Worm (Caenorhabditis elegans) whole organism, L3 larva: ENCODE measurements around the gene ZC513.14.

Source experiments
- ZK546.5 ChIP-seq: sonication (generic microtip); optimal IDR thresholded peaks from 2 replicates; lab custom pipeline; 2017; ENCODE audit warnings: missing biosample characterization, missing genetic modification characterization
- aly-2 ChIP-seq: fragments of 150-350 bp; optimal IDR thresholded peaks from 2 replicates; lab custom pipeline; 2014; ENCODE audit warnings: missing biosample characterization, missing genetic modification characterization
- ama-1 ChIP-seq: fragments of 150-350 bp; optimal IDR thresholded peaks from 2 replicates; lab custom pipeline; 2018
- ceh-16 ChIP-seq: sonication (generic microtip); optimal IDR thresholded peaks from 2 replicates; lab custom pipeline; 2017; ENCODE audit warnings: missing biosample characterization, missing genetic modification characterization
- ceh-28 ChIP-seq: fragments of 150-350 bp; optimal IDR thresholded peaks from 2 replicates; lab custom pipeline; 2014; ENCODE audit warnings: missing biosample characterization, missing genetic modification reagents, missing genetic modification characterization
- ceh-82 ChIP-seq: fragments of 150-350 bp; optimal IDR thresholded peaks from 2 replicates; lab custom pipeline; 2014; ENCODE audit warnings: missing biosample characterization, missing genetic modification characterization
- daf-12 ChIP-seq: fragments of 150-350 bp; optimal IDR thresholded peaks from 2 replicates; lab custom pipeline; 2014; ENCODE audit warnings: missing biosample characterization, missing genetic modification reagents, missing genetic modification characterization
- egl-27 ChIP-seq: sonication (generic microtip); optimal IDR thresholded peaks from 4 replicates; lab custom pipeline; 2017; ENCODE audit warnings: missing biosample characterization, missing genetic modification reagents, missing genetic modification characterization
- elt-2 ChIP-seq: sonication (generic microtip); optimal IDR thresholded peaks from 2 replicates; lab custom pipeline; 2016; ENCODE audit warnings: missing genetic modification reagents, mild to moderate bottlenecking, missing genetic modification characterization, missing compliant biosample characterization
- elt-3 ChIP-seq, 3 experiments: fragments of 150-350 bp in 1 of 3; sonication (generic microtip) in 2 of 3; optimal IDR thresholded peaks; 2 replicates in 2 of 3; 4 replicates in 1 of 3; lab custom pipeline; 2014 to 2017; ENCODE audit warnings: missing biosample characterization in 3 of 3, missing genetic modification characterization in 3 of 3
- eor-1 ChIP-seq, 2 experiments: fragments of 150-350 bp; optimal IDR thresholded peaks; 2 replicates each; lab custom pipeline; 2014 to 2018; ENCODE audit warnings: missing biosample characterization in 2 of 2, missing genetic modification characterization in 2 of 2
- fkh-10 ChIP-seq: sonication (generic microtip); optimal IDR thresholded peaks from 2 replicates; lab custom pipeline; 2017; ENCODE audit warnings: missing biosample characterization, missing genetic modification reagents, missing genetic modification characterization
- fkh-2 ChIP-seq: fragments of 150-350 bp; optimal IDR thresholded peaks from 2 replicates; lab custom pipeline; 2014; ENCODE audit warnings: missing biosample characterization, missing genetic modification reagents, missing genetic modification characterization
- fos-1 ChIP-seq: fragments of 150-350 bp; optimal IDR thresholded peaks from 2 replicates; lab custom pipeline; 2014; ENCODE audit warnings: missing biosample characterization, missing genetic modification characterization
- lin-39 ChIP-seq: fragments of 150-350 bp; optimal IDR thresholded peaks from 2 replicates; lab custom pipeline; 2018; ENCODE audit warnings: missing biosample characterization, missing genetic modification reagents, missing genetic modification characterization
- lsy-12 ChIP-seq: sonication (generic microtip); optimal IDR thresholded peaks from 2 replicates; lab custom pipeline; 2016; ENCODE audit warnings: mild to moderate bottlenecking, missing genetic modification characterization, missing compliant biosample characterization
- mdl-1 ChIP-seq: fragments of 150-350 bp; optimal IDR thresholded peaks from 2 replicates; lab custom pipeline; 2014; ENCODE audit warnings: missing biosample characterization, missing genetic modification characterization
- mml-1 ChIP-seq: fragments of 150-350 bp; sonication (generic microtip); optimal IDR thresholded peaks from 3 replicates; lab custom pipeline; 2014; ENCODE audit warnings: missing biosample characterization, missing genetic modification characterization
- nfya-1 ChIP-seq: sonication (generic microtip); optimal IDR thresholded peaks from 2 replicates; lab custom pipeline; 2017; ENCODE audit warnings: missing genetic modification characterization, mild to moderate bottlenecking, missing compliant biosample characterization, antibody characterized with exemption, moderate library complexity; ENCODE audit not compliant: insufficient read depth
- nhr-11 ChIP-seq: fragments of 150-350 bp; optimal IDR thresholded peaks from 2 replicates; lab custom pipeline; 2014; ENCODE audit warnings: missing biosample characterization, missing genetic modification characterization
- nhr-12 ChIP-seq: fragments of 150-350 bp; optimal IDR thresholded peaks from 2 replicates; lab custom pipeline; 2014; ENCODE audit warnings: missing biosample characterization, missing genetic modification characterization
- nhr-23 ChIP-seq: fragments of 150-350 bp; optimal IDR thresholded peaks from 2 replicates; lab custom pipeline; 2014; ENCODE audit warnings: missing biosample characterization, missing genetic modification reagents, missing genetic modification characterization
- nhr-237 ChIP-seq: fragments of 150-350 bp; optimal IDR thresholded peaks from 2 replicates; lab custom pipeline; 2014; ENCODE audit warnings: missing biosample characterization, missing genetic modification characterization
- nhr-25 ChIP-seq: sonication (generic microtip); optimal IDR thresholded peaks from 2 replicates; lab custom pipeline; 2017; ENCODE audit warnings: missing biosample characterization, missing genetic modification characterization
- nhr-28 ChIP-seq: fragments of 150-350 bp; optimal IDR thresholded peaks from 2 replicates; lab custom pipeline; 2014; ENCODE audit warnings: missing biosample characterization, missing genetic modification characterization
- nhr-43 ChIP-seq: sonication (generic microtip); optimal IDR thresholded peaks from 2 replicates; lab custom pipeline; 2016; ENCODE audit warnings: mild to moderate bottlenecking, missing genetic modification characterization, missing compliant biosample characterization; ENCODE audit not compliant: poor library complexity, severe bottlenecking
- nhr-76 ChIP-seq: fragments of 150-350 bp; sonication (generic microtip); optimal IDR thresholded peaks from 5 replicates; lab custom pipeline; 2014; ENCODE audit warnings: missing biosample characterization, missing genetic modification characterization
- sea-2 ChIP-seq: fragments of 150-350 bp; sonication (generic microtip); optimal IDR thresholded peaks from 4 replicates; lab custom pipeline; 2014; ENCODE audit warnings: missing biosample characterization, missing genetic modification reagents, missing genetic modification characterization
- skn-1 ChIP-seq: fragments of 150-350 bp; optimal IDR thresholded peaks from 2 replicates; lab custom pipeline; 2014; ENCODE audit warnings: missing biosample characterization, missing genetic modification characterization
- tbx-2 ChIP-seq: sonication (generic microtip); optimal IDR thresholded peaks from 2 replicates; lab custom pipeline; 2016; ENCODE audit warnings: mild to moderate bottlenecking, missing genetic modification characterization, missing compliant biosample characterization
- unc-39 ChIP-seq: sonication (generic microtip); optimal IDR thresholded peaks from 4 replicates; lab custom pipeline; 2017; ENCODE audit warnings: missing biosample characterization, missing genetic modification characterization
- ztf-11 ChIP-seq: fragments of 150-350 bp; optimal IDR thresholded peaks from 2 replicates; lab custom pipeline; 2014; ENCODE audit warnings: missing biosample characterization, missing genetic modification characterization

The ZC513.14 gene

DNA sequence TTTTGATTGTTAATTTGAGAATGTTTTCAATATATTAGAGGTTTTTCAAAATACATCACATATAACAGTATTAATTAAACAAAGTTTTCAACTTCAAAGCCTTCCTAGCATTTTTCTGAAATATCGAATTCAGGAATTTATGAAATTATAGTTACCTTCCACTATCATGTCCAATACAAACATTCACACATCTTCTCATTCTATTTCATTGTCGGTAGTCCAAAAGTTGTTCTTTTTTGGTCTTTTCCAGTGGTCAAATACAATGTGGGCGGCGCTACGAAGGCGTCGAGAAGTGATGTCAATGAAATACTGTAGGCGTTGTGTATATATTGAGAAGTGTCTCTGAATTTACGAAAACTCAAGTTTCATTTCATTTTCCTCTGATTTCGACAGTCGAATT, 39.9 kb upstream of the ZC513.14 start, which contains the start of gene catp-3:
Gene catp-3 (plus strand): TSS at position 301 of the 400 bp plus-strand sequence.
- no peak for TF ChIP-seq ZK546.5
- no peak for TF ChIP-seq ceh-82 (tag; lab: Kevin White, UChicago)
- no peak for TF ChIP-seq nhr-237
- no peak for TF ChIP-seq fkh-10 (GFP tag; lab: Kevin White, UChicago)
- no peak for TF ChIP-seq skn-1 (tag; lab: Kevin White, UChicago)
- TF ChIP-seq nhr-11 (tag; lab: Kevin White, UChicago) = no peak
- TF ChIP-seq lsy-12 (tag; lab: Kevin White, UChicago) = no peak
- no peak for TF ChIP-seq mdl-1
- TF ChIP-seq ceh-16 (tag; lab: Kevin White, UChicago) = no peak
- TF ChIP-seq, all 47 proteins: peak for 0

DNA sequence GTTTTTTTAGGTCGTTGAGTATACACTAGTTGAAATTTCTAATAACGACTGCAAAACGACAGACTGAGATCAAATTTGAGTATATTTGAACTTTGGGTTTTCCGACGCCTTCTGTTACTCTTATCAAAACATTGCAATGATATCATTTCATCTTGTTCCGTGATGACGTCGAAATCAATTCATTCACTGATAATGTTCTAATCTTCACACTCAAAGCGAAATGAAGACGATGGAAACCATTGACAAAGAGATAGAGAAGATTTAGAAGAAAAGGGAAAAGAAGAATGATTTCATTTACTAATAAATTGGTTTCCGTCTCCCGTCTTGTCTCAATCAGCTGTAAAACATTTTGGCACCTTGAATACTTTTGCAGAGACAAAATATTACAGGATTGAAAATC, 37.3 kb upstream of the ZC513.14 start:
- TF ChIP-seq ceh-28 (tag; lab: Kevin White, UChicago) (peak; percentile 40), elt-3 (tag; optimal IDR thresholded peaks at IDR 0.05; lab: Kevin White, UChicago) (peak; percentile 36 to 82 (median 53)), lsy-12 (tag; lab: Kevin White, UChicago) (no peak), nhr-43 (tag; lab: Kevin White, UChicago) (peak; percentile 48), egl-27 (tag; lab: Kevin White, UChicago) (peak; percentile 39), nhr-23 (tag; lab: Kevin White, UChicago) (peak; percentile 62), fkh-2 (tag; lab: Kevin White, UChicago) (no peak), eor-1 (tag; optimal IDR thresholded peaks at IDR 0.05; lab: Kevin White, UChicago) (no peak), nhr-25 (tag; lab: Kevin White, UChicago) (peak; percentile 26)

DNA sequence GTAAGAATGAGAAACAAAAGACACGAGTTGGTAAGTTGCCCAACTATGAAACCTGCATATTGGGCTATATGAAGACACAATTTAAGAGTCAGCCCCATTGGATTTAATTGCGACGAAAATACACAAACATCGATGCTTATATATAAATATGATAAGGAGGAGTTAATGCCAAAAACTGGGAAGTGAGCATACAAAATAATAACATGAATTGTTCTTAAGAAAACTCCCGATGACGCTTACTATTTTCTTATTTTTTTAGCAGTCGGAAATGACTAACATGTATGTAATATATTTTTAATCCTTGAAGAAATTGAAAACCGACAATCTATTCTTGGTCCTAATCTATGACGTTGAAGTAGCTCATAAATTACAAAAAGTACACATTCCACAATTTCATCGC, 36.2 kb upstream of the ZC513.14 start, which contains the start of gene str-144:
Gene str-144 (minus strand): TSS at position 101 of the 400 bp plus-strand sequence.
- TF ChIP-seq nhr-12 (tag; lab: Kevin White, UChicago) (no peak), nhr-76 (tag; lab: Kevin White, UChicago) (no peak), eor-1 (tag; optimal IDR thresholded peaks at IDR 0.05; lab: Kevin White, UChicago) (no peak), mml-1 (tag; lab: Kevin White, UChicago) (no peak), tbx-2 (no peak), elt-3 (tag; optimal IDR thresholded peaks at IDR 0.05; lab: Kevin White, UChicago) (no peak), fos-1 (no peak), fkh-2 (tag; lab: Kevin White, UChicago) (no peak), nhr-237 (no peak), elt-2 (tag; lab: Kevin White, UChicago) (no peak), nhr-11 (tag; lab: Kevin White, UChicago) (no peak), ceh-28 (tag; lab: Kevin White, UChicago) (no peak), aly-2 (no peak), egl-27 (tag; lab: Kevin White, UChicago) (no peak), ztf-11 (tag; lab: Kevin White, UChicago) (no peak), nhr-43 (tag; lab: Kevin White, UChicago) (no peak), daf-12 (no peak), ZK546.5 (no peak), ceh-16 (tag; lab: Kevin White, UChicago) (no peak)

DNA sequence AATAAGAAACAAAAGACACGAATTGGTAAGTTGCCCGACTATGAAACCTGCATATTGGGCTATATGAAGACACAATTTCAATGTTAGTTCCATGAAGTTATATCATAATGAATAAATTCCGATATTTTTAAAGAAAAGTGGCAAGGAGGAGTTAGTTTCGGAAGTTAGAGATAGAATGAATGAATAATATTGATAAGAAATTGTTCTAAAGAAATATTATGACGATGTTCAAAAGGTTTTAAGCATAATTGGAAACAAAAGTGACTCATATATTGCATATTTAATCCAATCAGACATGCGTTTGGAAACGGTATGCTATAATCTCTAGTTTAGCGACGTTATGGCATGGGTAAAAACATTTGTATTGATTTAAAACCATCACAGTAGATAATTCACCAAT, 33.8 kb upstream of the ZC513.14 start, which contains the start of gene str-143:
Gene str-143 (minus strand): TSS at position 101 of the 400 bp plus-strand sequence.
- TF ChIP-seq ceh-82 (tag; lab: Kevin White, UChicago) (no peak), elt-3 (tag; optimal IDR thresholded peaks at IDR 0.05; lab: Kevin White, UChicago) (no peak), sea-2 (GFP tag; lab: Kevin White, UChicago) (no peak), unc-39 (tag; lab: Kevin White, UChicago) (no peak), lsy-12 (tag; lab: Kevin White, UChicago) (no peak)

DNA sequence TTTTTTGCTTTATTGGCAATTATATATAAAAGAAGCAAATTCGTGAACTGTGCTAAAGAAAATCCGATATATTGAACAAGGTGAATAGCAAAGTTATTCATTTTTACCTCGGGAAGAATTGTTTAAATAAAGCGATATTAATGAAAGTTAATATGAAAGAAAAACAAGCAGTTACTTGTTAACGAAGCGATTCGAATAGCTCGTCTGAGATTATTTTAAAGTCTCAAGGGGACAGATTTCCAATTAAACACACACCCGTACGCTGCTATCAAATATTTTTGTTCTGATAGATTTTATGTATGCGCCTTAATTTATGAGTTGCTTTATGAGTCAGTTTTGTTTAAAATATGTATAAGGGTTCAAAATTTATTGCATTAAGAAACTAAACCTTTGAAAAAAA, 32.0 kb upstream of the ZC513.14 start, which contains the start of gene str-140:
Gene str-140 (minus strand): TSS at position 101 of the 400 bp plus-strand sequence.
- TF ChIP-seq elt-3 (tag; optimal IDR thresholded peaks at IDR 0.05; lab: Kevin White, UChicago) (no peak), nhr-28 (tag; lab: Kevin White, UChicago) (no peak), daf-12 (no peak), unc-39 (tag; lab: Kevin White, UChicago) (no peak), elt-2 (tag; lab: Kevin White, UChicago) (no peak), eor-1 (tag; optimal IDR thresholded peaks at IDR 0.05; lab: Kevin White, UChicago) (no peak), ama-1 (lab: Kevin White, UChicago) (no peak), nfya-1 (tag; lab: Kevin White, UChicago) (no peak), lin-39 (no peak)
- TF ChIP-seq, all 47 proteins: peak for 0
